Fruit fly (Drosophila melanogaster): ENCODE measurements around the gene CG14693.
A peak's percentile ranks its signal among the peaks of the same experiment; 100 is the strongest.

Gene CG14693

DNA sequence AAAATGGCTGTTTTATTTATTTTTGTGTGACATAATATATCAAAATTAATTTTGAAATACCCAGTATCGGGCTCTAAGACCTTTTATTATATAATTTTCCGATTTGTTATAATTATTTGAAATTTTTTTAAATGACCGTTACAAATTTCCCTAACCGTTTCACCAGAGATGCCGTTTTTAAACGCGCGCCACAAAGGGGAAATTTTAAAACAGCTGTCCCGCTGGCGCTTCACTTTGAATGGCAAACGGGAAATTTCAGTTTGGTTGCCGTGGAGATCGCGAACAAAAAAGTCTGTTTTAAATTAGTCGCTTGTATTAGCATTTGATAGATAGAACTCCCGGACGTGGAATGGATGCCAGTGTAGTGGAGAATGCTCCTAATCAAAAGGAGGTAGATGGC is at the start of gene CG14693, which contains the start of gene TTLL15:
TSS of gene CG14693 (minus strand) at position 16 of the 400 bp plus-strand sequence.
TSS of gene TTLL15 (plus strand) at position 257 of the 400 bp plus-strand sequence.
- TF ChIP-seq E2f2 (GFP tag; IDR thresholded peaks at IDR 0.05): peak; percentile 92
- TF ChIP-seq stwl (tag; optimal IDR thresholded peaks at IDR 0.05): peak; percentile 21
- TF ChIP-seq CG12744 (GFP tag; optimal IDR thresholded peaks at IDR 0.05): no peak
- 0 out of 2 replicates have a peak, but pooled peaks have one; percentile 14 for TF ChIP-seq sna (GFP tag; IDR thresholded peaks at IDR 0.05; ENCODE audit: partially characterized antibody)
- peak; percentile 79 for TF ChIP-seq Myb (GFP tag; optimal IDR thresholded peaks at IDR 0.05)
- TF ChIP-seq CG17912 (GFP tag; optimal IDR thresholded peaks at IDR 0.05): no peak
- no peak for TF ChIP-seq Sin3A (optimal IDR thresholded peaks at IDR 0.05)
- TF ChIP-seq Dp (GFP tag; optimal IDR thresholded peaks at IDR 0.05): peak; percentile 84
- peak; percentile 3 for TF ChIP-seq CG4617 (GFP tag; optimal IDR thresholded peaks at IDR 0.05; ENCODE audit: borderline replicate concordance)
- TF ChIP-seq sim (GFP tag; IDR thresholded peaks at IDR 0.05): no peak
- no peak for TF ChIP-seq Elba2 (GFP tag; optimal IDR thresholded peaks at IDR 0.05)
- TF ChIP-seq chn (GFP tag; optimal IDR thresholded peaks at IDR 0.05): no peak
- peak; percentile 37 for TF ChIP-seq Ets97D (GFP tag; optimal IDR thresholded peaks at IDR 0.05)
- TF ChIP-seq phol (tag; optimal IDR thresholded peaks at IDR 0.05): no peak
- peak; percentile 53 for TF ChIP-seq Blimp-1 (GFP tag; optimal IDR thresholded peaks at IDR 0.05)
- TF ChIP-seq MESR4 (GFP tag; optimal IDR thresholded peaks at IDR 0.05): peak; percentile 46
- no peak for TF ChIP-seq CG12071 (GFP tag; optimal IDR thresholded peaks at IDR 0.05)
- no peak for TF ChIP-seq chif (GFP tag; optimal IDR thresholded peaks at IDR 0.05)
- peak; percentile 85 for TF ChIP-seq Sry-β (GFP tag; optimal IDR thresholded peaks at IDR 0.05)
- no peak for TF ChIP-seq nmo (GFP tag; optimal IDR thresholded peaks at IDR 0.05)
- peak; percentile 44; the same call in 1 of the 2 replicates for TF ChIP-seq Rfx (GFP tag; IDR thresholded peaks at IDR 0.05)
- no peak for TF ChIP-seq NC2β (GFP tag; optimal IDR thresholded peaks at IDR 0.05)
- peak; percentile 23; the same call in 1 of the 2 replicates for TF ChIP-seq MBD-R2 (GFP tag; IDR thresholded peaks at IDR 0.05)
- TF ChIP-seq CG18476 (GFP tag; optimal IDR thresholded peaks at IDR 0.05): no peak
- peak; percentile 19 to 85 for TF ChIP-seq crp (GFP tag; optimal IDR thresholded peaks at IDR 0.05)
- no peak for TF ChIP-seq CG11456 (GFP tag; IDR thresholded peaks at IDR 0.05)
- TF ChIP-seq pzg (GFP tag; optimal IDR thresholded peaks at IDR 0.05): peak; percentile 22
- no peak for TF ChIP-seq ind (GFP tag; optimal IDR thresholded peaks at IDR 0.05)
- TF ChIP-seq CG13424 (tag; optimal IDR thresholded peaks at IDR 0.05): no peak
- TF ChIP-seq trem (tag; optimal IDR thresholded peaks at IDR 0.05): peak; percentile 32

DNA sequence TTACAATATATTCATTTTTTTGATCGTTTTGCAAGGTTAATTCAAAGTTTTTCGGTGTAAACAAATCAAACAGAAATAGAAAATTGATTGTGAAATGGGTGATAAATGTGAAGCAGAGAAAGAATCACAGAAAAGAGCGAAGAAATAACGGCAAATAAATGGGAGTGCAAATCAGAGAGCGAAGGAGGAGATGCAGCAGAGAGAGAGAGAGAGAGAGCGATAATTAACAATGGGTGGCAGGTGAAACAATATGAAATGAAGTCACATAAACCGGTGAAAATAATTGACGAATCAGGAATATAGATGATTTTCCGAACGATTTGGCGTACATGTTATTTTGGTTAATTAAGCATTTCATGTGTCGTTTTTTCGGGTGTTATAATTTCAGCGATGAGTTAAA is 49.1 kb upstream of the CG14693 start:
- TF ChIP-seq Trl (optimal IDR thresholded peaks at IDR 0.05): peak in 1 of 2 experiments; percentile 59
- TF ChIP-seq Trl (GFP tag; optimal IDR thresholded peaks at IDR 0.05): no peak
- no peak for TF ChIP-seq CG6854 (GFP tag; optimal IDR thresholded peaks at IDR 0.05)
- TF ChIP-seq Hmx (GFP tag; optimal IDR thresholded peaks at IDR 0.05): no peak
- TF ChIP-seq tin (GFP tag; optimal IDR thresholded peaks at IDR 0.05): no peak

DNA sequence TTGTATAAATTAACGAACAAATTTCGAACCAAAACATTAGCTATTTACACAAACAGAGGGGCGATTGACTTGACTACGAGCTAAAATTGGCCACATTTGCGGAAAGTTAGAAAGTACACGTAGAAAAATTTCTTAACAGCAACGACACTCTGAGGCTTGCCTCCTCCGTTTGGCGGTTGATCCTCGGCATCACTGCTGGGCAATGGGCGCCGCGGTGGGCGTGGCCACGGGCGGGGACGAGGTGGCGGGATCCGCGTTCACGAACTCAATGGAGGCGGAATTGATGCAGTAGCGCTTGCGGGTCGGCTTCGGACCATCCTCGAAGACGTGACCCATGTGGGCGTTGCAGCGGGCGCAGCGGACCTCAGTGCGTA is 48.6 kb upstream of the CG14693 start:
- TF ChIP-seq CG18619 (GFP tag; optimal IDR thresholded peaks at IDR 0.05) (peak; percentile 3), lilli (GFP tag; optimal IDR thresholded peaks at IDR 0.05) (no peak), CG14014 (GFP tag; IDR thresholded peaks at IDR 0.05) (no peak), CG17568 (GFP tag; optimal IDR thresholded peaks at IDR 0.05) (no peak), CG17612 (GFP tag; IDR thresholded peaks at IDR 0.05) (no peak), Lhr (GFP tag; optimal IDR thresholded peaks at IDR 0.05) (no peak), phol (tag; optimal IDR thresholded peaks at IDR 0.05) (no peak), Ets65A (GFP tag) (peak; percentile 82), Antp (GFP tag; optimal IDR thresholded peaks at IDR 0.05) (peak; percentile 6), Med (GFP tag) (peak; percentile 78), CG17361 (GFP tag; IDR thresholded peaks at IDR 0.05) (0 out of 3 replicates have a peak, but pooled peaks have one; percentile 10), lmd (GFP tag; IDR thresholded peaks at IDR 0.05) (peak; percentile 28; the same call in 1 of the 2 replicates), Meics (GFP tag; optimal IDR thresholded peaks at IDR 0.05) (peak; percentile 1), Trl (optimal IDR thresholded peaks at IDR 0.05) (no peak), Trl (GFP tag; optimal IDR thresholded peaks at IDR 0.05) (peak; percentile 46), Neu2 (GFP tag; optimal IDR thresholded peaks at IDR 0.05; ENCODE audit: borderline replicate concordance) (peak; percentile 37), croc (GFP tag; conservative IDR thresholded peaks at IDR 0.05) (no peak), CG14860 (GFP tag; IDR thresholded peaks at IDR 0.05; ENCODE audit: partially characterized antibody) (no peak)
